Fruit fly (Drosophila melanogaster): ENCODE results near the gene CG3581.

DNA sequence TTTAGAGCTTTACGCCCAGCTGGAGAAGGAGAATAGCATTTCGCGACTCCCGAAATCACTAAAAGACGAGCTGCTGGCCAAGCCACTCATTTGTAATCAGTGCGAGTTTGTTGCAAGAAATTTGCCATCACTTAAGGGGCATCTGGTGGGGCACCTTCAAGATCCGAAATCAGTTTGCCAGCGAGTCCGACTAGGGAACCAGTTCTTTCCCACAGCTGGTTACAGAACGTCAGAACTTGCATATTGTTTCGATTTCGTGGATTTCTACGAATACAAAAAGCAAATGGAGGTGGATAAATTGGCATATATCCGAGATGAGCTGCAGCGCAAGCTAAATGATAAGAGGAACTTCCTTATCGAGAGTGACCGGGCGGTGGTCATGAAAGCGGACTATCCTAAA, 29.7 kb upstream of the CG3581 start:
- TF ChIP-seq unc-4 (GFP tag; IDR thresholded peaks at IDR 0.05; ENCODE audit: partially characterized antibody), result no peak
- TF ChIP-seq lmd (GFP tag; IDR thresholded peaks at IDR 0.05), result no peak
- TF ChIP-seq CG12155 (GFP tag; optimal IDR thresholded peaks at IDR 0.05), result no peak
- no peak for TF ChIP-seq CG34422 (GFP tag; IDR thresholded peaks at IDR 0.05)
- TF ChIP-seq CG8478 (optimal IDR thresholded peaks at IDR 0.05), result no peak
- TF ChIP-seq vfl (GFP tag; optimal IDR thresholded peaks at IDR 0.05), result no peak
- TF ChIP-seq CG30020 (tag; optimal IDR thresholded peaks at IDR 0.05), result no peak
- TF ChIP-seq crc (GFP tag; optimal IDR thresholded peaks at IDR 0.05), result no peak
